Fruit fly (Drosophila melanogaster): ENCODE results near the gene Gs1.

Gene Gs1

dm6 chr2L:166115-167069, 34.5 kb downstream of the Gs1 start (continued):
- peak; percentile 58 for TF ChIP-seq CG13775 (GFP tag; optimal IDR thresholded peaks at IDR 0.05)
- no peak for TF ChIP-seq CG10321 (GFP tag; IDR thresholded peaks at IDR 0.05)
- no peak for TF ChIP-seq Lim3 (GFP tag; IDR thresholded peaks at IDR 0.05)
- no peak for TF ChIP-seq trh (GFP tag; optimal IDR thresholded peaks at IDR 0.05)
- TF ChIP-seq Hmr (GFP tag; optimal IDR thresholded peaks at IDR 0.05) = peak; percentile 95
- TF ChIP-seq danr (GFP tag; IDR thresholded peaks at IDR 0.05) = no peak
- peak; percentile 63 for TF ChIP-seq CG12769 (tag; optimal IDR thresholded peaks at IDR 0.05)
- peak; percentile 92 for TF ChIP-seq cg (GFP tag; optimal IDR thresholded peaks at IDR 0.05)
- TF ChIP-seq Aef1 (GFP tag; IDR thresholded peaks at IDR 0.05) = no peak
- no peak for TF ChIP-seq zen2 (GFP tag; IDR thresholded peaks at IDR 0.05; ENCODE audit: partially characterized antibody)
- TF ChIP-seq CG33213 (GFP tag; optimal IDR thresholded peaks at IDR 0.05) = peak; percentile 71
- TF ChIP-seq Dp (GFP tag; optimal IDR thresholded peaks at IDR 0.05) = no peak
- no peak for TF ChIP-seq amos (GFP tag; IDR thresholded peaks at IDR 0.05; ENCODE audit: partially characterized antibody)
- peak; percentile 86 for TF ChIP-seq CG3281 (GFP tag; optimal IDR thresholded peaks at IDR 0.05)
- peak; percentile 38 for TF ChIP-seq CG3995 (GFP tag; optimal IDR thresholded peaks at IDR 0.05)
- TF ChIP-seq insv (GFP tag; optimal IDR thresholded peaks at IDR 0.05) = peak in 1 of 2 experiments; percentile 72
- peak; percentile 84 for TF ChIP-seq sd (tag; optimal IDR thresholded peaks at IDR 0.05)
- TF ChIP-seq Sox102F (GFP tag; optimal IDR thresholded peaks at IDR 0.05) = peak; percentile 59
- TF ChIP-seq CG17186 (GFP tag; optimal IDR thresholded peaks at IDR 0.05) = no peak
- no peak for TF ChIP-seq CG18476 (GFP tag; optimal IDR thresholded peaks at IDR 0.05)
- no peak for TF ChIP-seq CG10366 (GFP tag; IDR thresholded peaks at IDR 0.05)
- TF ChIP-seq Dip3 (GFP tag; optimal IDR thresholded peaks at IDR 0.05) = peak; percentile 65
- TF ChIP-seq CG7839 (tag; optimal IDR thresholded peaks at IDR 0.05) = peak; percentile 33
- peak; percentile 78 for TF ChIP-seq CG6854 (GFP tag; optimal IDR thresholded peaks at IDR 0.05)
- no peak for TF ChIP-seq GATAe (GFP tag; conservative IDR thresholded peaks at IDR 0.05)
- TF ChIP-seq Rfx (GFP tag; IDR thresholded peaks at IDR 0.05) = no peak
- peak; percentile 14 for TF ChIP-seq Six4 (GFP tag; optimal IDR thresholded peaks at IDR 0.05)
- no peak for TF ChIP-seq Hr39 (optimal IDR thresholded peaks at IDR 0.05)
- peak; percentile 68 for TF ChIP-seq unpg (GFP tag; optimal IDR thresholded peaks at IDR 0.05)
- no peak for TF ChIP-seq CG10959 (GFP tag; IDR thresholded peaks at IDR 0.05)
- TF ChIP-seq D19A (tag; optimal IDR thresholded peaks at IDR 0.05) = peak; percentile 37
- no peak for TF ChIP-seq mam (GFP tag; optimal IDR thresholded peaks at IDR 0.05)
- TF ChIP-seq CG12391 (tag; optimal IDR thresholded peaks at IDR 0.05) = peak; percentile 61
- TF ChIP-seq CG31365 (tag; optimal IDR thresholded peaks at IDR 0.05) = peak; percentile 82
- TF ChIP-seq Pdp1 (GFP tag; optimal IDR thresholded peaks at IDR 0.05) = peak; percentile 53 to 96
- TF ChIP-seq NC2β (GFP tag; optimal IDR thresholded peaks at IDR 0.05) = peak; percentile 60
- TF ChIP-seq Chrac-16 (GFP tag; optimal IDR thresholded peaks at IDR 0.05) = no peak
- TF ChIP-seq ro (GFP tag; IDR thresholded peaks at IDR 0.05) = no peak
- TF ChIP-seq shn (GFP tag; optimal IDR thresholded peaks at IDR 0.05) = peak; percentile 54
- TF ChIP-seq fru (optimal IDR thresholded peaks at IDR 0.05) = no peak
- TF ChIP-seq Sry-δ (GFP tag; optimal IDR thresholded peaks at IDR 0.05) = peak; percentile 28
- TF ChIP-seq CG12299 (tag; optimal IDR thresholded peaks at IDR 0.05) = peak; percentile 76
- TF ChIP-seq al (GFP tag; IDR thresholded peaks at IDR 0.05) = no peak
- no peak for TF ChIP-seq Ravus (GFP tag; IDR thresholded peaks at IDR 0.05)
- TF ChIP-seq CG30020 (tag; optimal IDR thresholded peaks at IDR 0.05) = no peak
- no peak for TF ChIP-seq Doc2 (GFP tag; IDR thresholded peaks at IDR 0.05)
- TF ChIP-seq ap (GFP tag; IDR thresholded peaks at IDR 0.05) = no peak
- peak; percentile 89 for TF ChIP-seq HmgZ (tag; optimal IDR thresholded peaks at IDR 0.05)
- TF ChIP-seq CG12659 (GFP tag; optimal IDR thresholded peaks at IDR 0.05) = peak; percentile 85
- no peak for TF ChIP-seq CG30431 (GFP tag; optimal IDR thresholded peaks at IDR 0.05)

All from whole organism, embryonic.